Fruit fly (Drosophila melanogaster): Measurements from ENCODE around the gene CG9813.

DNA sequence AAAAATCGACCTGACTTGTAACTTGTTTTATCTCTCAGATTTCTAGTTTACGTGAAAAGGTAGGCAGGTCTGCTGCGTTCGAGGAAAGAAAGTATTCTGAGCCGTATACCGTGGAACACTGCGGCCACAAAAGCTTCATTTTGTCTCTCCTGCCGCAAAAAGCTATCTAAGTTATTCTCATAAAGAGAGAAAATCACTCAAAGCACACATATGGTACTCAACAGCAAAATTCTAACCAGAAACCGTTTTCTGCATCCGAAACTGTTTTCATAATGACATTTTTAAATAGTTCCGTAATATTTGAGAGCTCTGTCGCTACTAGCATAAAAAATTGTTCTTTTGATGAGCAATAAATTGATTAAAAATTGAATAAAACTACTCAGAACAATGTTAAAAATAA, at the start of gene CG9813, which contains the start of gene CG8870:
- TF ChIP-seq Adf1 (GFP tag; IDR thresholded peaks at IDR 0.05) (no peak), Hey (tag; optimal IDR thresholded peaks at IDR 0.05) (no peak)
